Fruit fly (Drosophila melanogaster) whole organism, embryonic: ENCODE data around the gene CG14269.

Source experiments
- Asciz ChIP-seq: fragments of 200-800 bp; sonication (Bioruptor generic); optimal IDR thresholded peaks from 2 replicates; lab custom pipeline; 2017; ENCODE audit warnings: missing biosample characterization, mild to moderate bottlenecking, missing genetic modification characterization, missing genetic modification reagents
- C15 ChIP-seq: fragments of 200-800 bp; sonication (Bioruptor generic); IDR thresholded peaks from 3 replicates; pipeline ENCODE4 v1.3.6; 2022; ENCODE audit warnings: missing biosample characterization, missing genetic modification characterization
- CG10462 ChIP-seq: fragments of 200-800 bp; sonication (Bioruptor generic); optimal IDR thresholded peaks from 2 replicates; lab custom pipeline; 2016; ENCODE audit warnings: missing biosample characterization, missing genetic modification characterization
- CG10979 ChIP-seq: fragments of 200-800 bp; sonication (Bioruptor generic); optimal IDR thresholded peaks from 2 replicates; lab custom pipeline; 2018; ENCODE audit warnings: missing biosample characterization, mild to moderate bottlenecking, missing genetic modification characterization, moderate library complexity
- CG11085 ChIP-seq: fragments of 200-800 bp; sonication (Bioruptor generic); IDR thresholded peaks from 2 replicates; pipeline ENCODE4 v1.3.6; 2022; ENCODE audit warnings: missing biosample characterization, missing genetic modification characterization
- CG11093 ChIP-seq: fragments of 200-800 bp; sonication (Bioruptor generic); IDR thresholded peaks from 3 replicates; pipeline ENCODE4 v1.3.6; 2022; ENCODE audit warnings: missing biosample characterization, missing genetic modification characterization
- CG12155 ChIP-seq: fragments of 200-800 bp; sonication (Bioruptor generic); optimal IDR thresholded peaks from 3 replicates; lab custom pipeline; 2016; ENCODE audit warnings: missing biosample characterization, missing genetic modification characterization
- CG12942 ChIP-seq: fragments of 200-800 bp; sonication (Bioruptor generic); optimal IDR thresholded peaks from 3 replicates; lab custom pipeline; 2016; ENCODE audit warnings: missing biosample characterization, missing genetic modification characterization
- CG13123 ChIP-seq: fragments of 200-800 bp; sonication (Bioruptor generic); optimal IDR thresholded peaks from 2 replicates; lab custom pipeline; 2016; ENCODE audit warnings: missing biosample characterization, missing genetic modification characterization
- CG13624 ChIP-seq: fragments of 200-800 bp; sonication (Bioruptor generic); optimal IDR thresholded peaks from 2 replicates; lab custom pipeline; 2016; ENCODE audit warnings: missing biosample characterization, missing genetic modification characterization
- CG14441 ChIP-seq: fragments of 200-800 bp; sonication (Bioruptor generic); IDR thresholded peaks from 2 replicates; pipeline ENCODE4 v1.3.6; 2022; ENCODE audit warnings: missing biosample characterization, missing genetic modification characterization
- CG15269 ChIP-seq: fragments of 200-800 bp; sonication (Bioruptor generic); optimal IDR thresholded peaks from 2 replicates; lab custom pipeline; 2018; ENCODE audit warnings: missing biosample characterization, mild to moderate bottlenecking, missing genetic modification characterization, moderate library complexity
- CG15601 ChIP-seq: fragments of 200-800 bp; sonication (Bioruptor generic); optimal IDR thresholded peaks from 3 replicates; lab custom pipeline; 2019; ENCODE audit warnings: missing biosample characterization, mild to moderate bottlenecking, missing genetic modification characterization, moderate library complexity
- CG31441 ChIP-seq: fragments of 200-800 bp; sonication (Bioruptor generic); IDR thresholded peaks from 2 replicates; pipeline ENCODE4 v1.3.6; 2022; ENCODE audit warnings: missing biosample characterization, missing genetic modification characterization
- CG3163 ChIP-seq: fragments of 200-800 bp; sonication (Bioruptor generic); optimal IDR thresholded peaks from 3 replicates; lab custom pipeline; 2016; ENCODE audit warnings: missing biosample characterization, missing genetic modification characterization
- CG4820 ChIP-seq: fragments of 200-800 bp; sonication (Bioruptor generic); optimal IDR thresholded peaks from 3 replicates; lab custom pipeline; 2016; ENCODE audit warnings: missing biosample characterization, missing genetic modification characterization
- CG4854 ChIP-seq: fragments of 200-800 bp; sonication (Bioruptor generic); optimal IDR thresholded peaks from 2 replicates; lab custom pipeline; 2016; ENCODE audit warnings: missing biosample characterization, missing genetic modification characterization, inconsistent platforms
- CG6854 ChIP-seq: fragments of 200-800 bp; sonication (Bioruptor generic); optimal IDR thresholded peaks from 3 replicates; lab custom pipeline; 2017; ENCODE audit warnings: missing biosample characterization, mild to moderate bottlenecking, missing genetic modification characterization
- CG7928 ChIP-seq: fragments of 200-800 bp; sonication (Bioruptor generic); optimal IDR thresholded peaks from 2 replicates; lab custom pipeline; 2017; ENCODE audit warnings: missing biosample characterization, mild to moderate bottlenecking, missing genetic modification characterization
- CG8944 ChIP-seq: fragments of 200-800 bp; sonication (Bioruptor generic); optimal IDR thresholded peaks from 3 replicates; lab custom pipeline; 2016; ENCODE audit warnings: missing biosample characterization, missing genetic modification characterization
- Chrac-16 ChIP-seq: fragments of 200-800 bp; sonication (Bioruptor generic); optimal IDR thresholded peaks from 3 replicates; lab custom pipeline; 2016; ENCODE audit warnings: missing biosample characterization, missing genetic modification characterization
- D19B ChIP-seq: fragments of 200-800 bp; sonication (Bioruptor generic); optimal IDR thresholded peaks from 2 replicates; lab custom pipeline; 2017; ENCODE audit warnings: missing biosample characterization, mild to moderate bottlenecking, missing genetic modification characterization
- Deaf1 ChIP-seq: fragments of 200-800 bp; optimal IDR thresholded peaks from 3 replicates; lab custom pipeline; 2019; ENCODE audit warnings: missing biosample characterization, mild to moderate bottlenecking, missing genetic modification characterization, moderate library complexity
- Dip3 ChIP-seq: fragments of 200-800 bp; sonication (Bioruptor generic); optimal IDR thresholded peaks from 3 replicates; lab custom pipeline; 2016; ENCODE audit warnings: missing biosample characterization, missing genetic modification characterization
- Gug ChIP-seq: fragments of 200-800 bp; sonication (Bioruptor generic); IDR thresholded peaks from 4 replicates; pipeline ENCODE4 v1.3.6; 2022; ENCODE audit warnings: missing biosample characterization, missing genetic modification characterization
- Hand ChIP-seq: fragments of 200-800 bp; sonication (Bioruptor generic); optimal IDR thresholded peaks from 2 replicates; lab custom pipeline; 2017; ENCODE audit warnings: mild to moderate bottlenecking, missing biosample characterization, missing genetic modification reagents, missing genetic modification characterization
- Hr3 ChIP-seq: fragments of 200-800 bp; sonication (Bioruptor generic); optimal IDR thresholded peaks from 3 replicates; lab custom pipeline; 2016; ENCODE audit warnings: missing biosample characterization, missing genetic modification characterization
- Mad ChIP-seq: fragments of 200-800 bp; sonication (Bioruptor generic); optimal IDR thresholded peaks from 2 replicates; lab custom pipeline; 2016; ENCODE audit warnings: missing biosample characterization, missing genetic modification characterization
- Mes4 ChIP-seq: fragments of 200-800 bp; sonication (Bioruptor generic); optimal IDR thresholded peaks from 2 replicates; lab custom pipeline; 2016; ENCODE audit warnings: missing biosample characterization, missing genetic modification characterization
- Myb ChIP-seq: fragments of 200-800 bp; sonication (Bioruptor generic); optimal IDR thresholded peaks from 2 replicates; lab custom pipeline; 2016; ENCODE audit warnings: missing biosample characterization, missing genetic modification characterization
- NK7.1 ChIP-seq: fragments of 200-800 bp; sonication (Bioruptor generic); optimal IDR thresholded peaks from 3 replicates; lab custom pipeline; 2016; ENCODE audit warnings: missing biosample characterization, missing genetic modification characterization
- TFAM ChIP-seq: fragments of 200-800 bp; sonication (Bioruptor generic); optimal IDR thresholded peaks from 2 replicates; lab custom pipeline; 2017; ENCODE audit warnings: missing biosample characterization, missing genetic modification characterization, inconsistent platforms
- Taf1 ChIP-seq: fragments of 200-800 bp; sonication (Bioruptor generic); IDR thresholded peaks from 2 replicates; pipeline ENCODE4 v1.3.6; 2022; ENCODE audit warnings: missing biosample characterization, missing genetic modification characterization
- Xrp1 ChIP-seq: fragments of 200-800 bp; sonication (Bioruptor generic); IDR thresholded peaks from 2 replicates; pipeline ENCODE4 v1.3.6; 2022; ENCODE audit warnings: missing biosample characterization, missing genetic modification characterization
- aop ChIP-seq: fragments of 200-800 bp; sonication (Bioruptor generic); IDR thresholded peaks from 2 replicates; pipeline ENCODE4 v1.3.6; 2022; ENCODE audit warnings: missing biosample characterization, missing genetic modification characterization
- ash1 ChIP-seq: fragments of 200-800 bp; sonication (Bioruptor generic); optimal IDR thresholded peaks from 2 replicates; lab custom pipeline; 2018; ENCODE audit warnings: missing biosample characterization, mild to moderate bottlenecking, missing genetic modification characterization
- bsh ChIP-seq, 2 experiments: fragments of 200-800 bp; sonication (Bioruptor generic); optimal IDR thresholded peaks; 2 replicates each; lab custom pipeline; 2017 to 2018; ENCODE audit warnings: mild to moderate bottlenecking in 2 of 2, missing biosample characterization in 2 of 2, missing genetic modification characterization in 2 of 2, moderate library complexity in 1 of 2
- chm ChIP-seq: fragments of 200-800 bp; sonication (Bioruptor generic); IDR thresholded peaks from 2 replicates; pipeline ENCODE4 v1.3.6; 2022; ENCODE audit warnings: missing biosample characterization, missing genetic modification characterization
- emc ChIP-seq: fragments of 200-800 bp; sonication (Bioruptor generic); optimal IDR thresholded peaks from 2 replicates; lab custom pipeline; 2016; ENCODE audit warnings: missing biosample characterization, missing genetic modification characterization
- fru ChIP-seq: fragments of >200 bp; optimal IDR thresholded peaks from 2 replicates; lab custom pipeline; 2017
- gcm2 ChIP-seq: fragments of 200-800 bp; sonication (Bioruptor generic); optimal IDR thresholded peaks from 2 replicates; lab custom pipeline; 2016; ENCODE audit warnings: missing biosample characterization, missing genetic modification characterization
- knrl ChIP-seq: fragments of 200-800 bp; sonication (Bioruptor generic); IDR thresholded peaks from 3 replicates; pipeline ENCODE4 v1.3.6; 2022; ENCODE audit warnings: missing biosample characterization, missing genetic modification characterization; ENCODE audit not compliant: partially characterized antibody
- maf-S ChIP-seq: fragments of 200-800 bp; sonication (Bioruptor generic); optimal IDR thresholded peaks from 2 replicates; lab custom pipeline; 2016; ENCODE audit warnings: missing biosample characterization, missing genetic modification characterization
- nau ChIP-seq: fragments of 200-800 bp; sonication (Bioruptor generic); optimal IDR thresholded peaks from 3 replicates; lab custom pipeline; 2017; ENCODE audit warnings: missing biosample characterization, mild to moderate bottlenecking, missing genetic modification characterization, missing genetic modification reagents
- oc ChIP-seq: fragments of 200-800 bp; sonication (Bioruptor generic); optimal IDR thresholded peaks from 2 replicates; lab custom pipeline; 2018; ENCODE audit warnings: missing biosample characterization, mild to moderate bottlenecking, missing genetic modification characterization, moderate library complexity
- org-1 ChIP-seq: fragments of 200-800 bp; sonication (Bioruptor generic); optimal IDR thresholded peaks from 2 replicates; lab custom pipeline; 2017; ENCODE audit warnings: missing biosample characterization, missing genetic modification characterization
- ro ChIP-seq: fragments of 200-800 bp; sonication (Bioruptor generic); IDR thresholded peaks from 2 replicates; pipeline ENCODE4 v1.3.6; 2022; ENCODE audit warnings: missing biosample characterization, missing genetic modification characterization
- sisA ChIP-seq: fragments of 200-800 bp; sonication (Bioruptor generic); IDR thresholded peaks from 2 replicates; pipeline ENCODE4 v1.3.6; 2022; ENCODE audit warnings: missing biosample characterization, missing genetic modification characterization
- trem ChIP-seq: fragments of 200-800 bp; optimal IDR thresholded peaks from 3 replicates; lab custom pipeline; 2019; ENCODE audit warnings: missing biosample characterization, mild to moderate bottlenecking, missing genetic modification characterization, moderate library complexity
- ttk ChIP-seq: fragments of 200-800 bp; sonication (Bioruptor generic); IDR thresholded peaks from 2 replicates; pipeline ENCODE4 v2.1.2; 2022; ENCODE audit warnings: missing biosample characterization, missing genetic modification characterization
- twi ChIP-seq: fragments of 200-800 bp; optimal IDR thresholded peaks from 2 replicates; lab custom pipeline; 2019; ENCODE audit warnings: missing biosample characterization, mild to moderate bottlenecking, missing genetic modification characterization, moderate library complexity
- zen2 ChIP-seq: fragments of 200-800 bp; sonication (Bioruptor generic); IDR thresholded peaks from 3 replicates; pipeline ENCODE4 v1.3.6; 2022; ENCODE audit warnings: missing biosample characterization, missing genetic modification characterization; ENCODE audit not compliant: partially characterized antibody

CG14269 gene

DNA sequence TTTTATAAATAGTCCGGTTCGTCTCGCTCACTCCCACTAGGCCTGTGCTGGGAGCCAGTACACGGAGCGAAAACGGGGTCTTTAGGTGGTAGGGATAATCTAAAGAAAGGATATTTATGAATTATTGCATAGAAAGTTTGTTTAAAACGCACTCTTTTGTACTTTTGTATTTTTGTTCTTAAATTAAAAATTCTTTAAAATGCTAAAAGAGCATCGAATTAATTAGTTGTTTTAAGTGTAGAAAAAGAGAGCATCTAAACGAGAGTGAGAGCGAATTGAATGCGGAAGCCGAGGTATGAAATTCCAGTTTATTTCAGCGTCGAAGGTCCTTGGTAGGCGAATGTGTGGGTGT, 8.0 kb downstream of the CG14269 start (continued):
- TF ChIP-seq CG11085 (GFP tag; lab: Robert Waterston, UW) (0 out of 2 replicates have a peak, but pooled peaks have one; percentile 26), org-1 (GFP tag; lab: Kevin White, UChicago) (peak; percentile 79), CG14441 (GFP tag; lab: Robert Waterston, UW) (peak; percentile 50; the same call in 1 of the 2 replicates), CG10462 (GFP tag; lab: Kevin White, UChicago) (peak; percentile 72), CG10979 (tag; lab: Kevin White, UChicago) (peak; percentile 79), CG13624 (GFP tag; lab: Kevin White, UChicago) (peak; percentile 65), CG7928 (GFP tag; lab: Kevin White, UChicago) (no peak), CG31441 (GFP tag; lab: Robert Waterston, UW) (peak; percentile 74), aop (GFP tag; lab: Robert Waterston, UW) (0 out of 2 replicates have a peak, but pooled peaks have one; percentile 20), CG4820 (GFP tag; lab: Kevin White, UChicago) (peak; percentile 70), Gug (GFP tag; lab: Robert Waterston, UW) (peak; percentile 59; the same call in 3 of the 4 replicates), Dip3 (GFP tag; lab: Kevin White, UChicago) (peak; percentile 30), fru (lab: Kevin White, UChicago) (no peak), nau (GFP tag; lab: Kevin White, UChicago) (no peak), ash1 (no peak), ttk (GFP tag; lab: Robert Waterston, UW) (0 out of 2 replicates have a peak, but pooled peaks have one; percentile 23), CG15269 (tag; lab: Kevin White, UChicago) (peak; percentile 66), CG11093 (GFP tag; lab: Robert Waterston, UW) (no peak), sisA (GFP tag; lab: Robert Waterston, UW) (peak; percentile 72), CG15601 (tag; lab: Kevin White, UChicago) (peak; percentile 69), CG6854 (GFP tag; lab: Kevin White, UChicago) (no peak), Chrac-16 (GFP tag; lab: Kevin White, UChicago) (peak; percentile 89), Asciz (GFP tag; lab: Kevin White, UChicago) (no peak), CG12155 (GFP tag; lab: Kevin White, UChicago) (peak; percentile 75), maf-S (GFP tag; lab: Kevin White, UChicago) (peak; percentile 80), C15 (no peak), Hand (no peak), Mad (GFP tag; lab: Kevin White, UChicago) (peak; percentile 50), CG13123 (GFP tag; lab: Kevin White, UChicago) (peak; percentile 63), twi (tag; lab: Kevin White, UChicago) (peak; percentile 70), Taf1 (GFP tag; lab: Robert Waterston, UW) (no peak), emc (no peak), trem (tag; lab: Kevin White, UChicago) (peak; percentile 13), Xrp1 (GFP tag; lab: Robert Waterston, UW) (peak; percentile 89), knrl (no peak), D19B (GFP tag; lab: Kevin White, UChicago) (no peak), CG4854 (peak; percentile 4), CG12942 (GFP tag; lab: Kevin White, UChicago) (peak; percentile 64), chm (GFP tag; lab: Robert Waterston, UW) (peak; percentile 84), bsh (GFP tag; optimal IDR thresholded peaks at IDR 0.05; lab: Kevin White, UChicago) (peak; percentile 72 to 90), Deaf1 (no peak), zen2 (GFP tag; lab: Robert Waterston, UW) (no peak), TFAM (GFP tag; lab: Kevin White, UChicago) (no peak), gcm2 (GFP tag; lab: Kevin White, UChicago) (peak; percentile 58), Mes4 (GFP tag; lab: Kevin White, UChicago) (peak; percentile 73), oc (tag; lab: Kevin White, UChicago) (peak; percentile 72), CG8944 (GFP tag; lab: Kevin White, UChicago) (peak; percentile 82), Hr3 (GFP tag; lab: Kevin White, UChicago) (peak; percentile 77), Myb (peak; percentile 51), CG3163 (GFP tag; lab: Kevin White, UChicago) (peak; percentile 53), ro (peak; percentile 42), NK7.1 (GFP tag; lab: Kevin White, UChicago) (peak; percentile 17)
